Fruit fly (Drosophila melanogaster) whole organism, embryonic: ENCODE measurements around the gene CG32354.

Source experiments
- Ada2b ChIP-seq: fragments of 200-800 bp; sonication (Bioruptor generic); IDR thresholded peaks from 2 replicates; pipeline ENCODE4 v1.3.6; 2022; ENCODE audit warnings: missing biosample characterization, missing genetic modification characterization
- Awh ChIP-seq: fragments of 200-800 bp; sonication (Bioruptor generic); IDR thresholded peaks from 2 replicates; pipeline ENCODE4, ENCODE4 v1.3.6; 2022; ENCODE audit warnings: missing biosample characterization, missing genetic modification characterization
- CG10209 ChIP-seq: fragments of 200-800 bp; sonication (Bioruptor generic); optimal IDR thresholded peaks from 3 replicates; lab custom pipeline; 2017; ENCODE audit warnings: missing biosample characterization, mild to moderate bottlenecking, missing genetic modification characterization, missing genetic modification reagents
- CG10321 ChIP-seq: fragments of 200-800 bp; sonication (Bioruptor generic); IDR thresholded peaks from 2 replicates; pipeline ENCODE4 v1.3.6; 2022; ENCODE audit warnings: missing biosample characterization, missing genetic modification characterization
- CG11560 ChIP-seq: fragments of 200-800 bp; sonication (Bioruptor generic); IDR thresholded peaks from 3 replicates; pipeline ENCODE4 v1.3.6; 2022; ENCODE audit warnings: missing biosample characterization, missing genetic modification characterization
- CG11695 ChIP-seq: fragments of 200-800 bp; sonication (Bioruptor generic); IDR thresholded peaks from 3 replicates; pipeline ENCODE4 v1.3.6; 2022; ENCODE audit warnings: missing biosample characterization, missing genetic modification characterization
- CG12299 ChIP-seq: fragments of 200-800 bp; sonication (Bioruptor generic); optimal IDR thresholded peaks from 2 replicates; lab custom pipeline; 2018; ENCODE audit warnings: missing biosample characterization, mild to moderate bottlenecking, missing genetic modification characterization
- CG12744 ChIP-seq: fragments of 200-800 bp; sonication (Bioruptor generic); optimal IDR thresholded peaks from 2 replicates; lab custom pipeline; 2016; ENCODE audit warnings: missing biosample characterization, missing genetic modification characterization
- CG13287 ChIP-seq: fragments of 200-800 bp; sonication (Bioruptor generic); IDR thresholded peaks from 2 replicates; pipeline ENCODE4 v1.3.6; 2022; ENCODE audit warnings: missing biosample characterization, missing genetic modification characterization; ENCODE audit not compliant: partially characterized antibody
- CG14014 ChIP-seq: fragments of 200-800 bp; sonication (Bioruptor generic); IDR thresholded peaks from 2 replicates; pipeline ENCODE4 v1.3.6; 2022; ENCODE audit warnings: missing biosample characterization, missing genetic modification characterization
- CG15601 ChIP-seq: fragments of 200-800 bp; sonication (Bioruptor generic); optimal IDR thresholded peaks from 3 replicates; lab custom pipeline; 2019; ENCODE audit warnings: missing biosample characterization, mild to moderate bottlenecking, missing genetic modification characterization, moderate library complexity
- CG15696 ChIP-seq: fragments of 200-800 bp; sonication (Bioruptor generic); optimal IDR thresholded peaks from 2 replicates; lab custom pipeline; 2019; ENCODE audit warnings: missing biosample characterization, mild to moderate bottlenecking, missing genetic modification characterization, moderate library complexity
- CG1603 ChIP-seq: fragments of 200-800 bp; sonication (Bioruptor generic); optimal IDR thresholded peaks from 2 replicates; lab custom pipeline; 2019; ENCODE audit warnings: missing biosample characterization, mild to moderate bottlenecking, missing genetic modification characterization, moderate library complexity
- CG17568 ChIP-seq: fragments of 200-800 bp; sonication (Bioruptor generic); optimal IDR thresholded peaks from 2 replicates; lab custom pipeline; 2018; ENCODE audit warnings: missing biosample characterization, mild to moderate bottlenecking, missing genetic modification characterization, moderate library complexity
- CG18011 ChIP-seq: fragments of 200-800 bp; sonication (Bioruptor generic); optimal IDR thresholded peaks from 2 replicates; lab custom pipeline; 2017; ENCODE audit warnings: missing biosample characterization, missing genetic modification characterization, mild to moderate bottlenecking, moderate library complexity, missing genotype
- CG18619 ChIP-seq: fragments of 200-800 bp; sonication (Bioruptor generic); optimal IDR thresholded peaks from 3 replicates; lab custom pipeline; 2017; ENCODE audit warnings: missing biosample characterization, mild to moderate bottlenecking, missing genetic modification characterization
- CG2129 ChIP-seq: fragments of 200-800 bp; sonication (Bioruptor generic); IDR thresholded peaks from 2 replicates; pipeline ENCODE4 v1.3.6; 2022; ENCODE audit warnings: missing biosample characterization, missing genetic modification characterization; ENCODE audit not compliant: partially characterized antibody
- CG2678 ChIP-seq: fragments of 200-800 bp; sonication (Bioruptor generic); optimal IDR thresholded peaks from 3 replicates; lab custom pipeline; 2019; ENCODE audit warnings: missing biosample characterization, mild to moderate bottlenecking, missing genetic modification characterization, moderate library complexity
- CG3847 ChIP-seq: fragments of 200-800 bp; sonication (Bioruptor generic); IDR thresholded peaks from 2 replicates; pipeline ENCODE4 v1.3.6; 2022; ENCODE audit warnings: missing biosample characterization, missing genetic modification characterization
- CG43689 ChIP-seq: fragments of 200-800 bp; sonication (Bioruptor generic); IDR thresholded peaks from 2 replicates; pipeline ENCODE4 v1.3.6; 2022; ENCODE audit warnings: missing biosample characterization, missing genetic modification characterization
- CG4707 ChIP-seq: fragments of 200-800 bp; sonication (Bioruptor generic); optimal IDR thresholded peaks from 2 replicates; lab custom pipeline; 2018; ENCODE audit warnings: missing biosample characterization, mild to moderate bottlenecking, missing genetic modification characterization, moderate library complexity
- CG4820 ChIP-seq: fragments of 200-800 bp; sonication (Bioruptor generic); optimal IDR thresholded peaks from 3 replicates; lab custom pipeline; 2016; ENCODE audit warnings: missing biosample characterization, missing genetic modification characterization
- CG7372 ChIP-seq: fragments of 200-800 bp; sonication (Bioruptor generic); IDR thresholded peaks from 2 replicates; pipeline ENCODE4 v1.3.6; 2022; ENCODE audit warnings: missing biosample characterization, missing genetic modification characterization
- H2.0 ChIP-seq: fragments of 200-800 bp; sonication (Bioruptor generic); IDR thresholded peaks from 2 replicates; pipeline ENCODE4 v1.3.6; 2022; ENCODE audit warnings: missing biosample characterization, missing genetic modification characterization
- HHEX ChIP-seq: fragments of 200-800 bp; sonication (Bioruptor generic); optimal IDR thresholded peaks from 3 replicates; lab custom pipeline; 2017; ENCODE audit warnings: missing biosample characterization, mild to moderate bottlenecking, missing genetic modification characterization, missing genetic modification reagents
- Mes4 ChIP-seq: fragments of 200-800 bp; sonication (Bioruptor generic); optimal IDR thresholded peaks from 2 replicates; lab custom pipeline; 2016; ENCODE audit warnings: missing biosample characterization, missing genetic modification characterization
- Sin3A ChIP-seq: fragments of >200 bp; optimal IDR thresholded peaks from 2 replicates; lab custom pipeline; 2018
- Six4 ChIP-seq: fragments of 200-800 bp; sonication (Bioruptor generic); optimal IDR thresholded peaks from 2 replicates; lab custom pipeline; 2016; ENCODE audit warnings: missing biosample characterization, missing genetic modification characterization
- Ssrp ChIP-seq: fragments of 200-800 bp; sonication (Bioruptor generic); optimal IDR thresholded peaks from 2 replicates; lab custom pipeline; 2018; ENCODE audit warnings: missing biosample characterization, mild to moderate bottlenecking, missing genetic modification characterization, moderate library complexity
- Tbp ChIP-seq: fragments of >200 bp; optimal IDR thresholded peaks from 2 replicates; lab custom pipeline; 2018; ENCODE audit warnings: missing biosample characterization, missing genetic modification characterization
- al ChIP-seq: fragments of 200-800 bp; sonication (Bioruptor generic); IDR thresholded peaks from 2 replicates; pipeline ENCODE4 v1.3.6; 2022; ENCODE audit warnings: missing biosample characterization, missing genetic modification characterization
- amos ChIP-seq: fragments of 200-800 bp; sonication (Bioruptor generic); IDR thresholded peaks from 2 replicates; pipeline ENCODE4 v1.3.6; 2022; ENCODE audit warnings: missing biosample characterization, missing genetic modification characterization; ENCODE audit not compliant: partially characterized antibody
- ash1 ChIP-seq: fragments of 200-800 bp; sonication (Bioruptor generic); optimal IDR thresholded peaks from 2 replicates; lab custom pipeline; 2018; ENCODE audit warnings: missing biosample characterization, mild to moderate bottlenecking, missing genetic modification characterization
- bowl ChIP-seq: fragments of 200-800 bp; sonication (Bioruptor generic); IDR thresholded peaks from 2 replicates; pipeline ENCODE4 v1.3.6; 2022; ENCODE audit warnings: missing biosample characterization, missing genetic modification characterization
- chif ChIP-seq, 2 experiments: fragments of 200-800 bp; sonication (Bioruptor generic); optimal IDR thresholded peaks; 3 replicates each; lab custom pipeline; 2016; ENCODE audit warnings: missing biosample characterization in 2 of 2, missing genetic modification characterization in 2 of 2
- chn ChIP-seq: fragments of 200-800 bp; sonication (Bioruptor generic); optimal IDR thresholded peaks from 2 replicates; lab custom pipeline; 2016; ENCODE audit warnings: missing biosample characterization, missing genetic modification characterization
- eve ChIP-seq, 2 experiments: fragments of >200 bp; optimal IDR thresholded peaks; 2 replicates each; lab custom pipeline; 2017; ENCODE audit warnings: missing biosample characterization in 2 of 2, missing genetic modification characterization in 2 of 2
- lilli ChIP-seq: fragments of 200-800 bp; sonication (Bioruptor generic); optimal IDR thresholded peaks from 3 replicates; lab custom pipeline; 2016; ENCODE audit warnings: missing biosample characterization, missing genetic modification characterization
- luna ChIP-seq: fragments of 200-800 bp; sonication (Bioruptor generic); optimal IDR thresholded peaks from 2 replicates; lab custom pipeline; 2016; ENCODE audit warnings: missing biosample characterization, missing genetic modification characterization
- phol ChIP-seq: fragments of 200-800 bp; sonication (Bioruptor generic); optimal IDR thresholded peaks from 3 replicates; lab custom pipeline; 2018; ENCODE audit warnings: missing biosample characterization, mild to moderate bottlenecking, missing genetic modification characterization, moderate library complexity
- pita ChIP-seq: fragments of 200-800 bp; sonication (Bioruptor generic); optimal IDR thresholded peaks from 2 replicates; lab custom pipeline; 2017; ENCODE audit warnings: missing biosample characterization, mild to moderate bottlenecking, missing genetic modification characterization
- psq ChIP-seq: fragments of 200-800 bp; sonication (Bioruptor generic); optimal IDR thresholded peaks from 2 replicates; lab custom pipeline; 2017; ENCODE audit warnings: missing biosample characterization, missing genetic modification characterization
- row ChIP-seq: fragments of 200-800 bp; sonication (Bioruptor generic); IDR thresholded peaks from 3 replicates; pipeline ENCODE4 v1.3.6; 2022; ENCODE audit warnings: missing biosample characterization, missing genetic modification characterization
- sd ChIP-seq: fragments of 200-800 bp; sonication (Bioruptor generic); optimal IDR thresholded peaks from 3 replicates; lab custom pipeline; 2018; ENCODE audit warnings: missing biosample characterization, mild to moderate bottlenecking, missing genetic modification characterization, moderate library complexity
- sima ChIP-seq: fragments of 200-800 bp; sonication (Bioruptor generic); optimal IDR thresholded peaks from 2 replicates; lab custom pipeline; 2016; ENCODE audit warnings: missing biosample characterization, missing genetic modification characterization
- slp2 ChIP-seq: fragments of 200-800 bp; sonication (Bioruptor generic); optimal IDR thresholded peaks from 2 replicates; lab custom pipeline; 2016; ENCODE audit warnings: missing biosample characterization, missing genetic modification characterization
- ssp ChIP-seq: fragments of 200-800 bp; sonication (Bioruptor generic); IDR thresholded peaks from 2 replicates; pipeline ENCODE4 v1.3.6; 2022; ENCODE audit warnings: missing biosample characterization, missing genetic modification characterization
- unc-4 ChIP-seq: fragments of 200-800 bp; sonication (Bioruptor generic); IDR thresholded peaks from 2 replicates; pipeline ENCODE4 v1.3.6; 2022; ENCODE audit warnings: missing biosample characterization, missing genetic modification characterization; ENCODE audit not compliant: partially characterized antibody
- vnd ChIP-seq: fragments of 200-800 bp; sonication (Bioruptor generic); IDR thresholded peaks from 3 replicates; pipeline ENCODE4 v1.3.6; 2022; ENCODE audit warnings: missing biosample characterization, missing genetic modification characterization; ENCODE audit not compliant: partially characterized antibody
- wdn ChIP-seq: fragments of 200-800 bp; sonication (Bioruptor generic); IDR thresholded peaks from 2 replicates; pipeline ENCODE4 v1.3.6; 2022; ENCODE audit warnings: missing biosample characterization, missing genetic modification characterization
- zen ChIP-seq: fragments of 200-800 bp; sonication (Bioruptor generic); optimal IDR thresholded peaks from 3 replicates; lab custom pipeline; 2018; ENCODE audit warnings: missing biosample characterization, mild to moderate bottlenecking, missing genetic modification characterization, moderate library complexity

CG32354 gene

DNA sequence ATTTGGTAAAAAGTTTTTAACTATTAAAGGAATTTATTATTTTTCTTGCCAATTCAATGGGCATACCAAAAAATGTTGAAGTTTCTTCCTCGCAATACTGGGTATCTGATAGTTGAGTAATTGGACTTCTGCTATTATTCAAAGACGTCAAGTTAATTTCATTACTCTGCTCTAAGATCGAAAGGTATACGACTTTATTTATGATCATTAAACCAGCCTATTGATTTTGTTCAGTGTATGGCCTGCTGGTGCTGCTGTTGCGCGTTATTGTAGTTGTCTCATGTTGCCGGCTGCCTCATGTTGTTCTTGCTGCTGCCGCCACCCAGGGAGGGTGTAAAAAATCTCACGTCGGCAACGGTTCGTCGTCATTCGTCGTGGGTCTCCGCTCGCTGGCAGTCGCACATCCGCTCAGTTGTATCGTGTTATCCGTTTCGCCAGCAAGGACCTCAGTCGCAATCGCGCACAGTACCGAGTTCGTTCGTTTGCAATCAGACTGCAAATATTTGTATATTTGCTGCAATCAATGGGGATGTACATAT lies 26.3 kb downstream of the CG32354 start, which contains the start of gene CG7120 (continued):
- TF ChIP-seq CG17568 (GFP tag; lab: Kevin White, UChicago), result no peak
- TF ChIP-seq vnd (GFP tag; lab: Robert Waterston, UW), result no peak
- no peak for TF ChIP-seq CG12744 (GFP tag; lab: Kevin White, UChicago)
- TF ChIP-seq ssp (GFP tag; lab: Robert Waterston, UW), result no peak
- TF ChIP-seq lilli (GFP tag; lab: Kevin White, UChicago), result peak; percentile 52
- TF ChIP-seq CG15696, result no peak
- TF ChIP-seq Ssrp, result peak; percentile 50
- no peak for TF ChIP-seq Ada2b
- no peak for TF ChIP-seq ash1 (GFP tag; lab: Kevin White, UChicago)
- peak; percentile 10 for TF ChIP-seq CG18011
- TF ChIP-seq CG14014 (GFP tag; lab: Robert Waterston, UW), result peak; percentile 41; the same call in 1 of the 2 replicates
- peak; percentile 20 to 66 for TF ChIP-seq chif (GFP tag; optimal IDR thresholded peaks at IDR 0.05; lab: Kevin White, UChicago)
- no peak for TF ChIP-seq wdn (GFP tag; lab: Robert Waterston, UW)
- TF ChIP-seq Sin3A, result no peak
- TF ChIP-seq CG1603, result peak; percentile 33
- TF ChIP-seq CG13287, result no peak
- no peak for TF ChIP-seq H2.0 (GFP tag; lab: Robert Waterston, UW)
- TF ChIP-seq sd, result no peak
- TF ChIP-seq CG7372, result no peak
- TF ChIP-seq eve (GFP tag; optimal IDR thresholded peaks at IDR 0.05; lab: Kevin White, UChicago), result no peak
- no peak for TF ChIP-seq luna
- TF ChIP-seq CG10321, result no peak
- no peak for TF ChIP-seq CG2678
- no peak for TF ChIP-seq CG12299 (tag; lab: Kevin White, UChicago)
- TF ChIP-seq chn (GFP tag; lab: Kevin White, UChicago), result peak; percentile 53
- peak; percentile 34 for TF ChIP-seq Mes4 (GFP tag; lab: Kevin White, UChicago)
- TF ChIP-seq CG18619, result peak; percentile 48
- peak; percentile 54 for TF ChIP-seq slp2 (GFP tag; lab: Kevin White, UChicago)
- TF ChIP-seq row (GFP tag; lab: Robert Waterston, UW), result peak; percentile 54
- peak; percentile 37 for TF ChIP-seq zen (tag; lab: Kevin White, UChicago)
- TF ChIP-seq bowl (GFP tag; lab: Robert Waterston, UW), result no peak
- TF ChIP-seq CG11560 (tag; lab: Robert Waterston, UW), result no peak
- TF ChIP-seq CG43689 (GFP tag; lab: Robert Waterston, UW), result no peak
- peak; percentile 44; the same call in 2 of the 3 replicates for TF ChIP-seq CG11695 (GFP tag; lab: Robert Waterston, UW)
- TF ChIP-seq CG3847 (GFP tag; lab: Robert Waterston, UW), result no peak
- peak; percentile 53 for TF ChIP-seq Six4 (GFP tag; lab: Kevin White, UChicago)
- TF ChIP-seq unc-4 (GFP tag; lab: Robert Waterston, UW), result no peak
- no peak for TF ChIP-seq pita (GFP tag; lab: Kevin White, UChicago)
- no peak for TF ChIP-seq al
- TF ChIP-seq CG2129 (GFP tag; lab: Robert Waterston, UW), result no peak
- TF ChIP-seq sima (GFP tag; lab: Kevin White, UChicago), result no peak
- TF ChIP-seq psq (GFP tag; lab: Kevin White, UChicago), result no peak
- TF ChIP-seq Tbp (GFP tag; lab: Kevin White, UChicago), result no peak
- TF ChIP-seq amos (GFP tag; lab: Robert Waterston, UW), result no peak
- no peak for TF ChIP-seq CG4707 (GFP tag; lab: Kevin White, UChicago)
- peak; percentile 1 for TF ChIP-seq HHEX
- TF ChIP-seq Awh, result 0 out of 2 replicates have a peak, but pooled peaks have one; percentile 32
- TF ChIP-seq CG4820 (GFP tag; lab: Kevin White, UChicago), result peak; percentile 61
- TF ChIP-seq CG15601 (tag; lab: Kevin White, UChicago), result no peak
- TF ChIP-seq CG10209 (GFP tag; lab: Kevin White, UChicago), result peak; percentile 52
- TF ChIP-seq phol (tag; lab: Kevin White, UChicago), result peak; percentile 71
